Fruit fly (Drosophila melanogaster): ENCODE measurements around the gene Yp3.
A peak's percentile ranks its signal among the peaks of the same experiment; 100 is the strongest.

Yp3 gene

dm6 chrX:13783534-13783949, 24.2 kb downstream of the Yp3 start, which contains the start of gene inaE (continued):
- TF ChIP-seq ERR (GFP tag; optimal IDR thresholded peaks at IDR 0.05) (no peak), Ravus (GFP tag; IDR thresholded peaks at IDR 0.05) (no peak), CrebB (tag; optimal IDR thresholded peaks at IDR 0.05) (no peak), ara (GFP tag; IDR thresholded peaks at IDR 0.05) (peak; percentile 30; the same call in 1 of the 2 replicates), CG3847 (GFP tag; IDR thresholded peaks at IDR 0.05) (0 out of 2 replicates have a peak, but pooled peaks have one; percentile 22), stwl (tag; optimal IDR thresholded peaks at IDR 0.05) (peak; percentile 69), BtbVII (GFP tag; optimal IDR thresholded peaks at IDR 0.05) (peak; percentile 43), CG12769 (tag; optimal IDR thresholded peaks at IDR 0.05) (peak; percentile 28), aop (GFP tag; IDR thresholded peaks at IDR 0.05) (no peak), CG17912 (GFP tag; optimal IDR thresholded peaks at IDR 0.05) (peak; percentile 14), CG10462 (GFP tag; optimal IDR thresholded peaks at IDR 0.05) (no peak), cad (GFP tag; optimal IDR thresholded peaks at IDR 0.05) (no peak), Dek (tag; optimal IDR thresholded peaks at IDR 0.05) (no peak), jigr1 (GFP tag; IDR thresholded peaks at IDR 0.05) (no peak), crol (GFP tag; IDR thresholded peaks at IDR 0.05) (no peak; the same call in 1 of the 2 replicates), Myb (GFP tag; optimal IDR thresholded peaks at IDR 0.05) (peak; percentile 83), sd (tag; optimal IDR thresholded peaks at IDR 0.05) (no peak), shn (GFP tag; optimal IDR thresholded peaks at IDR 0.05) (no peak), CG15696 (tag; optimal IDR thresholded peaks at IDR 0.05) (no peak), gro (GFP tag; optimal IDR thresholded peaks at IDR 0.05) (peak; percentile 38), Rfx (GFP tag; IDR thresholded peaks at IDR 0.05) (0 out of 2 replicates have a peak, but pooled peaks have one; percentile 22), CG30403 (GFP tag; optimal IDR thresholded peaks at IDR 0.05) (no peak), crp (GFP tag; optimal IDR thresholded peaks at IDR 0.05) (peak; percentile 22 to 91), sr (GFP tag; IDR thresholded peaks at IDR 0.05) (no peak), Hr51 (GFP tag; optimal IDR thresholded peaks at IDR 0.05) (no peak), seq (GFP tag; IDR thresholded peaks at IDR 0.05) (no peak), CG12391 (tag; optimal IDR thresholded peaks at IDR 0.05) (peak; percentile 9), GATAe (GFP tag; conservative IDR thresholded peaks at IDR 0.05) (no peak), CTCF (GFP tag; optimal IDR thresholded peaks at IDR 0.05) (peak; percentile 12), CG3065 (GFP tag; optimal IDR thresholded peaks at IDR 0.05) (no peak), az2 (GFP tag; optimal IDR thresholded peaks at IDR 0.05) (no peak), CG9876 (GFP tag; optimal IDR thresholded peaks at IDR 0.05) (no peak), Asciz (GFP tag; optimal IDR thresholded peaks at IDR 0.05) (no peak), CG3407 (GFP tag; optimal IDR thresholded peaks at IDR 0.05) (no peak), Hr78 (GFP tag; optimal IDR thresholded peaks at IDR 0.05) (no peak), CG8388 (GFP tag; optimal IDR thresholded peaks at IDR 0.05) (no peak), Bdp1 (GFP tag; optimal IDR thresholded peaks at IDR 0.05) (no peak), Awh (GFP tag; IDR thresholded peaks at IDR 0.05) (no peak), CkIIα-i1 (GFP tag; IDR thresholded peaks at IDR 0.05) (no peak), CG17186 (GFP tag; optimal IDR thresholded peaks at IDR 0.05) (peak; percentile 80), NK7.1 (GFP tag; optimal IDR thresholded peaks at IDR 0.05) (no peak), HmgZ (tag; optimal IDR thresholded peaks at IDR 0.05) (peak; percentile 26), HLH54F (GFP tag; optimal IDR thresholded peaks at IDR 0.05) (no peak), eyg (GFP tag; optimal IDR thresholded peaks at IDR 0.05) (no peak), CG2678 (tag; optimal IDR thresholded peaks at IDR 0.05) (peak; percentile 11), repo (GFP tag; optimal IDR thresholded peaks at IDR 0.05) (no peak), CG2199 (GFP tag; IDR thresholded peaks at IDR 0.05) (no peak), dati (GFP tag; IDR thresholded peaks at IDR 0.05) (no peak), Gug (GFP tag; IDR thresholded peaks at IDR 0.05) (no peak), sens-2 (GFP tag; IDR thresholded peaks at IDR 0.05) (no peak; the same call in 1 of the 2 replicates), gcm (GFP tag; optimal IDR thresholded peaks at IDR 0.05) (no peak), CG3281 (GFP tag; optimal IDR thresholded peaks at IDR 0.05) (no peak), lmd (GFP tag; IDR thresholded peaks at IDR 0.05) (no peak)
